Worm (Caenorhabditis elegans): ENCODE results near the gene try-1.

DNA sequence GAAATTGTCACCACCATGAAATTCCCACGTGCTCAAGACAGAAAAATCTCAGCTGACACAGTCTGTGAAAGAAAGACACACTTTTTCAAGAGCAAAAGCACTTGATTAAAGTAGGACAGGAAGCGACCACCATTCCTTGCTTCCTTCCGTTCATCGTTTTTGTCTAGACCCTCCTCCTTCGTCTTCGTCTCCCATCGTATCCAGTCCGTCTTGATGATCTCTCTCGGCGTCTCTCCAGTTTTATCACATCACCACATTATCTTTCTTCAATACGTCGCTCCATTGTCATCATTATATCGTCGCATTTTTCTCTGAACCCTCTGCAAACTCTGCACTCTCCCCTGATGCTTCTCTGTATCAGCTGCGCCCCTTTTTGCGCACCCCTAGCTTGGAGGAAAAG, 41.2 kb downstream of the try-1 start:
- TF ChIP-seq ceh-88 (GFP tag; IDR thresholded peaks at IDR 0.05) (no peak), irx-1 (tag; optimal IDR thresholded peaks at IDR 0.05) (no peak), fos-1 (tag; optimal IDR thresholded peaks at IDR 0.05) (no peak), unc-130 (tag; optimal IDR thresholded peaks at IDR 0.05) (peak; percentile 12), egl-27 (tag; optimal IDR thresholded peaks at IDR 0.05) (no peak), ceh-82 (tag; optimal IDR thresholded peaks at IDR 0.05) (no peak), zag-1 (tag; optimal IDR thresholded peaks at IDR 0.05) (no peak), aly-2 (tag; optimal IDR thresholded peaks at IDR 0.05) (no peak), blmp-1 (tag; optimal IDR thresholded peaks at IDR 0.05) (peak; percentile 9), pqm-1 (tag; optimal IDR thresholded peaks at IDR 0.05) (no peak), lin-39 (tag; optimal IDR thresholded peaks at IDR 0.05) (no peak), unc-62 (GFP tag; optimal IDR thresholded peaks at IDR 0.05) (no peak), skn-1 (tag; optimal IDR thresholded peaks at IDR 0.05) (peak; percentile 97)

All from whole organism, L1 larva.